Fruit fly (Drosophila melanogaster): ENCODE measurements around the gene mgl.
A peak's percentile ranks its signal among the peaks of the same experiment; 100 is the strongest.

mgl gene

DNA sequence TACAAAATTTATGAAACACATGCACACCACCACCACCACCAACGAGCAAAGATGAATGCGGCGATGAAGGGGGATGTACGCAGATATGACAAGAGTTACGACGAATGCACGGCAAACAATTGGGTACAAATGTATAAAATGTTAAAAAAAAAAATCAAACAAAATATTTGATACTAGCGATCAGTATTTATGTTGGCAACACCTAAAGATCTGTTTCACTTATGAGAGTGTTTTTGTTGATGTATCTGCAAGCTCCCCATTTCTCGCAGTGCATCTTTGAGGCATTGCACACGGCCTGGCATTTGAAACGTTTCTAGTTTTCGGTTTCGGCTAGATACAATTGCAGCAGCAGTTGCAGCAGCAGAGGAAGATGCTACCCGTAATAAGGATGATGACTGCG, 13.1 kb downstream of the mgl start:
- peak; percentile 55 for TF ChIP-seq ey (GFP tag; optimal IDR thresholded peaks at IDR 0.05)
- no peak for TF ChIP-seq Hr83 (GFP tag; optimal IDR thresholded peaks at IDR 0.05; ENCODE audit: poor library complexity, severe bottlenecking)
- no peak for TF ChIP-seq dl (GFP tag; optimal IDR thresholded peaks at IDR 0.05; ENCODE audit: insufficient read depth in 1 of 2, partially characterized antibody in 2 of 2)
- TF ChIP-seq Hr78 (GFP tag; optimal IDR thresholded peaks at IDR 0.05), result no peak
- TF ChIP-seq CG9705 (GFP tag; optimal IDR thresholded peaks at IDR 0.05), result no peak
- TF ChIP-seq dmrt93B (GFP tag; optimal IDR thresholded peaks at IDR 0.05), result peak; percentile 45
- TF ChIP-seq Abd-B (GFP tag; optimal IDR thresholded peaks at IDR 0.05), result no peak
- TF ChIP-seq lola (GFP tag; optimal IDR thresholded peaks at IDR 0.05), result no peak
- TF ChIP-seq foxo (GFP tag; optimal IDR thresholded peaks at IDR 0.05), result peak in 1 of 2 experiments; percentile 72
- TF ChIP-seq Dif (GFP tag; optimal IDR thresholded peaks at IDR 0.05; ENCODE audit: partially characterized antibody), result no peak
- no peak for TF ChIP-seq usp (GFP tag; optimal IDR thresholded peaks at IDR 0.05)
- TF ChIP-seq Mio (GFP tag; optimal IDR thresholded peaks at IDR 0.05), result no peak
- TF ChIP-seq rgr (GFP tag; optimal IDR thresholded peaks at IDR 0.05), result peak; percentile 54
- peak; percentile 17 for TF ChIP-seq HLH106 (tag; optimal IDR thresholded peaks at IDR 0.05)
- peak; percentile 28 for TF ChIP-seq OdsH (GFP tag; optimal IDR thresholded peaks at IDR 0.05)
- TF ChIP-seq jim (GFP tag; optimal IDR thresholded peaks at IDR 0.05), result no peak
- no peak for TF ChIP-seq brk (GFP tag; optimal IDR thresholded peaks at IDR 0.05)
- no peak for TF ChIP-seq Vsx2 (GFP tag; optimal IDR thresholded peaks at IDR 0.05; ENCODE audit: partially characterized antibody)
- TF ChIP-seq CG32264 (GFP tag; optimal IDR thresholded peaks at IDR 0.05), result no peak
- no peak for TF ChIP-seq sage (GFP tag; optimal IDR thresholded peaks at IDR 0.05)
- peak; percentile 51 for TF ChIP-seq fru (GFP tag; optimal IDR thresholded peaks at IDR 0.05)
- TF ChIP-seq Myc (optimal IDR thresholded peaks at IDR 0.05), result no peak
- no peak for TF ChIP-seq tai (GFP tag; optimal IDR thresholded peaks at IDR 0.05)
- TF ChIP-seq Sp1 (GFP tag; optimal IDR thresholded peaks at IDR 0.05), result peak; percentile 53
- no peak for TF ChIP-seq Rel (GFP tag; optimal IDR thresholded peaks at IDR 0.05)
- no peak for TF ChIP-seq Rel (tag; optimal IDR thresholded peaks at IDR 0.05)
- peak; percentile 10 for TF ChIP-seq br (GFP tag; optimal IDR thresholded peaks at IDR 0.05)
- TF ChIP-seq dsf (GFP tag; optimal IDR thresholded peaks at IDR 0.05; ENCODE audit: borderline replicate concordance), result no peak
- TF ChIP-seq sv (GFP tag; optimal IDR thresholded peaks at IDR 0.05), result peak; percentile 66
- TF ChIP-seq woc (GFP tag; optimal IDR thresholded peaks at IDR 0.05), result no peak
- no peak for TF ChIP-seq pan (optimal IDR thresholded peaks at IDR 0.05)
- no peak for TF ChIP-seq CrebA (GFP tag; optimal IDR thresholded peaks at IDR 0.05; ENCODE audit: borderline replicate concordance)
- TF ChIP-seq Hnf4 (GFP tag; optimal IDR thresholded peaks at IDR 0.05), result peak; percentile 44
- TF ChIP-seq Dfd (GFP tag; optimal IDR thresholded peaks at IDR 0.05), result no peak
- peak; percentile 4 for TF ChIP-seq psq (GFP tag; optimal IDR thresholded peaks at IDR 0.05)
- peak; percentile 70 for TF ChIP-seq h (GFP tag; optimal IDR thresholded peaks at IDR 0.05)
- TF ChIP-seq GATAd (GFP tag; optimal IDR thresholded peaks at IDR 0.05), result no peak
- no peak for TF ChIP-seq N (GFP tag; optimal IDR thresholded peaks at IDR 0.05)
- TF ChIP-seq Jra (GFP tag; optimal IDR thresholded peaks at IDR 0.05), result no peak

DNA sequence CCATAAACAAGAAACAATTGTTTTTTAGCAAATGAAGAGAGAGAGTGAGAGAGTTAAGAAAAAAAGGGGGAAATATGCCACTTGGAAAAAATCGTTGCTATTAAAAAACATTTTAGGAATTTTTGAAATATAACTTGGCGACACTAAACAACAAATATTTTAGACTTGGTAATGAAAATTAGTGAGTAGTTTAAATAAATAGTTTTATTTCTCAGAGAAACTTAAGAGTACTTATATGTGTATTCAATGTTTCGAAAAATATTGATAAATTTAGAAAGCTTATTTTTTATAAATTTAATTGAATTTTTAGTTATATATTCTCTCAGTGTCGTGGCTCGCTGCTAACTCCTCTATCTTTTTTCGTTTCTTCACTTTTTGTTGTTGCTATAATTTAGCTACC, 14.0 kb downstream of the mgl start:
- peak; percentile 1 for TF ChIP-seq OdsH (GFP tag; optimal IDR thresholded peaks at IDR 0.05)
- no peak for TF ChIP-seq Dif (GFP tag; optimal IDR thresholded peaks at IDR 0.05; ENCODE audit: partially characterized antibody)
- no peak for TF ChIP-seq Myc (optimal IDR thresholded peaks at IDR 0.05)
- no peak for TF ChIP-seq Dfd (GFP tag; optimal IDR thresholded peaks at IDR 0.05)
- TF ChIP-seq Abd-B (GFP tag; optimal IDR thresholded peaks at IDR 0.05), result no peak
- peak; percentile 31 for TF ChIP-seq psq (GFP tag; optimal IDR thresholded peaks at IDR 0.05)
- TF ChIP-seq CG32264 (GFP tag; optimal IDR thresholded peaks at IDR 0.05), result no peak
- peak; percentile 27 for TF ChIP-seq fru (GFP tag; optimal IDR thresholded peaks at IDR 0.05)
- peak; percentile 46 for TF ChIP-seq Sp1 (GFP tag; optimal IDR thresholded peaks at IDR 0.05)
- TF ChIP-seq Vsx2 (GFP tag; optimal IDR thresholded peaks at IDR 0.05; ENCODE audit: partially characterized antibody), result no peak
- no peak for TF ChIP-seq N (GFP tag; optimal IDR thresholded peaks at IDR 0.05)
- no peak for TF ChIP-seq h (GFP tag; optimal IDR thresholded peaks at IDR 0.05)
- TF ChIP-seq dsf (GFP tag; optimal IDR thresholded peaks at IDR 0.05; ENCODE audit: borderline replicate concordance), result no peak
- TF ChIP-seq HLH106 (tag; optimal IDR thresholded peaks at IDR 0.05), result peak; percentile 50
- no peak for TF ChIP-seq GATAd (GFP tag; optimal IDR thresholded peaks at IDR 0.05)
- TF ChIP-seq tai (GFP tag; optimal IDR thresholded peaks at IDR 0.05), result no peak
- peak; percentile 18 for TF ChIP-seq rgr (GFP tag; optimal IDR thresholded peaks at IDR 0.05)
- no peak for TF ChIP-seq CrebA (GFP tag; optimal IDR thresholded peaks at IDR 0.05; ENCODE audit: borderline replicate concordance)
- no peak for TF ChIP-seq woc (GFP tag; optimal IDR thresholded peaks at IDR 0.05)
- no peak for TF ChIP-seq dl (GFP tag; optimal IDR thresholded peaks at IDR 0.05; ENCODE audit: insufficient read depth in 1 of 2, partially characterized antibody in 2 of 2)
- peak in 1 of 2 experiments; percentile 43 for TF ChIP-seq foxo (GFP tag; optimal IDR thresholded peaks at IDR 0.05)
- TF ChIP-seq br (GFP tag; optimal IDR thresholded peaks at IDR 0.05), result no peak
- TF ChIP-seq pan (optimal IDR thresholded peaks at IDR 0.05), result no peak
- TF ChIP-seq Rel (GFP tag; optimal IDR thresholded peaks at IDR 0.05), result no peak
- TF ChIP-seq Rel (tag; optimal IDR thresholded peaks at IDR 0.05), result no peak
- no peak for TF ChIP-seq ey (GFP tag; optimal IDR thresholded peaks at IDR 0.05)
- TF ChIP-seq brk (GFP tag; optimal IDR thresholded peaks at IDR 0.05), result no peak
